Worm (Caenorhabditis elegans) whole organism, young adult: ENCODE data around the gene gcy-19.

Experiments
- D2030.7 ChIP-seq: fragments of 200-800 bp; sonication (Bioruptor generic); IDR thresholded peaks from 2 replicates; pipeline ENCODE4 v1.3.6; 2022; ENCODE audit warnings: missing genetic modification reagents, missing genetic modification characterization, missing compliant biosample characterization
- F22D6.2 ChIP-seq: sonication (generic microtip); optimal IDR thresholded peaks from 2 replicates; lab custom pipeline; 2016; ENCODE audit warnings: mild to moderate bottlenecking, missing genetic modification characterization, missing compliant biosample characterization
- F39B2.1 ChIP-seq: fragments of 200-800 bp; sonication (Bioruptor generic); IDR thresholded peaks from 2 replicates; pipeline ENCODE4 v1.3.6; 2022; ENCODE audit warnings: missing genetic modification reagents, missing genetic modification characterization, missing compliant biosample characterization
- Y53G8AR.9 ChIP-seq: fragments of 200-800 bp; sonication (Bioruptor generic); conservative IDR thresholded peaks from 2 replicates; pipeline ENCODE4 v1.3.6; 2022; ENCODE audit warnings: missing genetic modification reagents, missing genetic modification characterization, missing compliant biosample characterization
- cebp-2 ChIP-seq: fragments of 200-800 bp; sonication (Bioruptor generic); IDR thresholded peaks from 2 replicates; pipeline ENCODE4 v1.3.6; 2022; ENCODE audit warnings: missing genetic modification characterization, missing compliant biosample characterization
- hrde-1 ChIP-seq: sonication (generic microtip); optimal IDR thresholded peaks from 2 replicates; lab custom pipeline; 2016; ENCODE audit warnings: missing genetic modification characterization, mild to moderate bottlenecking, missing compliant biosample characterization, moderate library complexity, missing genotype, missing genetic modification reagents, borderline replicate concordance
- xnd-1 ChIP-seq: sonication (generic microtip); optimal IDR thresholded peaks from 2 replicates; lab custom pipeline; 2016; ENCODE audit warnings: missing genotype, missing genetic modification reagents, missing genetic modification characterization, missing compliant biosample characterization

DNA sequence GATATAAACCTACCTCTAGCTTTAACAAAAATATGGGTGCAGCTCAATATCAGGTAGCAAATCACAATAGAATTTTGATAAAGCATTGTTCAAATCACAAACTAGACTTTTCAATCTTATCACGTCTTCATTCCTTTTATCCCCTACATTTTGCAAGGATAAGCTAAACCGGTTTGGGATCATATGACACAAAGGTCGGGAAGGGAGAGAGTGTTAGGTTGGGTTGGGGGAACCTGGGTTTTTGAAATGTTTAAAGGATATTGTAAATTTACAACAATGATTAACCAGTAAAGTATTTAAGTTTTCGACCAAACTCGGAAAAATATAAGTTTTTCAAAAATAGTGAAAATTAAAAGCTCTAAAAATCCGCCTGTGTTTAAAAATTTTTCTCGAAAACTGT, 15.1 kb downstream of the gcy-19 start, which contains the start of gene C17F4.12:
- TF ChIP-seq D2030.7 (GFP tag; lab: Robert Waterston, UW) (no peak), hrde-1 (tag; lab: Kevin White, UChicago) (no peak), cebp-2 (GFP tag; lab: Robert Waterston, UW) (no peak), Y53G8AR.9 (GFP tag; lab: Robert Waterston, UW) (no peak), F22D6.2 (tag; lab: Kevin White, UChicago) (no peak), F39B2.1 (no peak), xnd-1 (tag; lab: Kevin White, UChicago) (no peak)
